Worm (Caenorhabditis elegans): ENCODE measurements around the gene F35E12.9.

Gene F35E12.9

ce11 chrV:13763723-13764122 is 18.8 kb upstream of the F35E12.9 start:
- TF ChIP-seq aly-1 (tag; optimal IDR thresholded peaks at IDR 0.05) (no peak), ceh-36 (tag; optimal IDR thresholded peaks at IDR 0.05) (no peak), flt-1 (GFP tag; IDR thresholded peaks at IDR 0.05) (no peak)

ce11 chrV:13762426-13763127 is 17.6 kb upstream of the F35E12.9 start, which contains the start of gene F20G2.6:
Gene F20G2.6 (plus strand): TSS chrV:13763077.
- TF ChIP-seq ets-7 (tag; optimal IDR thresholded peaks at IDR 0.05): no peak
- no peak for TF ChIP-seq B0310.2 (tag; optimal IDR thresholded peaks at IDR 0.05)
- TF ChIP-seq hmg-4 (GFP tag; optimal IDR thresholded peaks at IDR 0.05): no peak
- no peak for TF ChIP-seq ama-1 (optimal IDR thresholded peaks at IDR 0.05)
- TF ChIP-seq tbx-37 (GFP tag; conservative IDR thresholded peaks at IDR 0.05): no peak
- no peak for TF ChIP-seq scrt-1 (GFP tag; IDR thresholded peaks at IDR 0.05)
- TF ChIP-seq ceh-13 (GFP tag; optimal IDR thresholded peaks at IDR 0.05): no peak
- no peak for TF ChIP-seq hnd-1 (tag; optimal IDR thresholded peaks at IDR 0.05)
- TF ChIP-seq hmbx-1 (tag; optimal IDR thresholded peaks at IDR 0.05): no peak
- TF ChIP-seq aly-1 (tag; optimal IDR thresholded peaks at IDR 0.05): no peak
- TF ChIP-seq sea-1 (GFP tag; conservative IDR thresholded peaks at IDR 0.05): no peak
- no peak for TF ChIP-seq pes-1 (GFP tag; IDR thresholded peaks at IDR 0.05)

ce11 chrV:13757349-13757748 is 12.4 kb upstream of the F35E12.9 start:
- TF ChIP-seq hmbx-1 (tag; optimal IDR thresholded peaks at IDR 0.05): no peak
- TF ChIP-seq ets-7 (tag; optimal IDR thresholded peaks at IDR 0.05): no peak
- no peak for TF ChIP-seq aly-1 (tag; optimal IDR thresholded peaks at IDR 0.05)
- TF ChIP-seq flt-1 (GFP tag; IDR thresholded peaks at IDR 0.05): no peak
- no peak for TF ChIP-seq tbx-11 (GFP tag; IDR thresholded peaks at IDR 0.05)
- no peak for TF ChIP-seq F13C5.2 (tag; optimal IDR thresholded peaks at IDR 0.05)
- no peak for TF ChIP-seq tbx-37 (GFP tag; conservative IDR thresholded peaks at IDR 0.05)
- no peak for TF ChIP-seq scrt-1 (GFP tag; IDR thresholded peaks at IDR 0.05)
- no peak for TF ChIP-seq sea-1 (GFP tag; conservative IDR thresholded peaks at IDR 0.05)
- no peak for TF ChIP-seq hnd-1 (tag; optimal IDR thresholded peaks at IDR 0.05)
- TF ChIP-seq ceh-36 (tag; optimal IDR thresholded peaks at IDR 0.05): no peak
- TF ChIP-seq tra-4 (tag; optimal IDR thresholded peaks at IDR 0.05): no peak
- no peak for TF ChIP-seq ama-1 (optimal IDR thresholded peaks at IDR 0.05)
- no peak for TF ChIP-seq B0310.2 (tag; optimal IDR thresholded peaks at IDR 0.05)
- no peak for TF ChIP-seq pes-1 (GFP tag; IDR thresholded peaks at IDR 0.05)
- no peak for TF ChIP-seq ceh-13 (GFP tag; optimal IDR thresholded peaks at IDR 0.05)
- TF ChIP-seq hmg-4 (GFP tag; optimal IDR thresholded peaks at IDR 0.05): no peak

ce11 chrV:13756359-13757091 is 11.6 kb upstream of the F35E12.9 start, which contains the start of gene F20G2.2:
Gene F20G2.2 (minus strand): TSS chrV:13756409.
- TF ChIP-seq flt-1 (GFP tag; IDR thresholded peaks at IDR 0.05): no peak
- no peak for TF ChIP-seq tra-4 (tag; optimal IDR thresholded peaks at IDR 0.05)
- no peak for TF ChIP-seq tbx-37 (GFP tag; conservative IDR thresholded peaks at IDR 0.05)
- TF ChIP-seq hmg-4 (GFP tag; optimal IDR thresholded peaks at IDR 0.05): no peak
- no peak for TF ChIP-seq sea-1 (GFP tag; conservative IDR thresholded peaks at IDR 0.05)
- TF ChIP-seq scrt-1 (GFP tag; IDR thresholded peaks at IDR 0.05): no peak
- no peak for TF ChIP-seq aly-1 (tag; optimal IDR thresholded peaks at IDR 0.05)
- no peak for TF ChIP-seq ets-7 (tag; optimal IDR thresholded peaks at IDR 0.05)
- no peak for TF ChIP-seq hmbx-1 (tag; optimal IDR thresholded peaks at IDR 0.05)
- TF ChIP-seq pes-1 (GFP tag; IDR thresholded peaks at IDR 0.05): no peak
- TF ChIP-seq F13C5.2 (tag; optimal IDR thresholded peaks at IDR 0.05): no peak
- TF ChIP-seq ama-1 (optimal IDR thresholded peaks at IDR 0.05): no peak
- TF ChIP-seq B0310.2 (tag; optimal IDR thresholded peaks at IDR 0.05): no peak
- TF ChIP-seq hnd-1 (tag; optimal IDR thresholded peaks at IDR 0.05): no peak
- TF ChIP-seq ceh-13 (GFP tag; optimal IDR thresholded peaks at IDR 0.05): no peak

ce11 chrV:13753481-13753880 is 8.6 kb upstream of the F35E12.9 start, which contains the start of gene F20G2.1:
Gene F20G2.1 (minus strand): TSS chrV:13753581.
- TF ChIP-seq hmbx-1 (tag; optimal IDR thresholded peaks at IDR 0.05) (no peak), pes-1 (GFP tag; IDR thresholded peaks at IDR 0.05) (no peak), tra-4 (tag; optimal IDR thresholded peaks at IDR 0.05) (no peak), flt-1 (GFP tag; IDR thresholded peaks at IDR 0.05) (no peak)

ce11 chrV:13751811-13752210 is 6.9 kb upstream of the F35E12.9 start, which contains the start of gene cld-9:
Gene cld-9 (minus strand): TSS chrV:13751891.
- no peak for TF ChIP-seq tbx-37 (GFP tag; conservative IDR thresholded peaks at IDR 0.05)
- TF ChIP-seq hmbx-1 (tag; optimal IDR thresholded peaks at IDR 0.05): no peak
- TF ChIP-seq ceh-13 (GFP tag; optimal IDR thresholded peaks at IDR 0.05): no peak
- no peak for TF ChIP-seq scrt-1 (GFP tag; IDR thresholded peaks at IDR 0.05)
- TF ChIP-seq ama-1 (optimal IDR thresholded peaks at IDR 0.05): no peak
- TF ChIP-seq ceh-36 (tag; optimal IDR thresholded peaks at IDR 0.05): no peak
- TF ChIP-seq tbx-11 (GFP tag; IDR thresholded peaks at IDR 0.05): no peak
- TF ChIP-seq tra-4 (tag; optimal IDR thresholded peaks at IDR 0.05): no peak
- TF ChIP-seq aly-1 (tag; optimal IDR thresholded peaks at IDR 0.05): no peak
- TF ChIP-seq hnd-1 (tag; optimal IDR thresholded peaks at IDR 0.05): no peak
- no peak for TF ChIP-seq F13C5.2 (tag; optimal IDR thresholded peaks at IDR 0.05)
- TF ChIP-seq hmg-4 (GFP tag; optimal IDR thresholded peaks at IDR 0.05): no peak
- no peak for TF ChIP-seq flt-1 (GFP tag; IDR thresholded peaks at IDR 0.05)
- TF ChIP-seq B0310.2 (tag; optimal IDR thresholded peaks at IDR 0.05): no peak
- TF ChIP-seq pes-1 (GFP tag; IDR thresholded peaks at IDR 0.05): no peak
- TF ChIP-seq ets-7 (tag; optimal IDR thresholded peaks at IDR 0.05): no peak
- no peak for TF ChIP-seq sea-1 (GFP tag; conservative IDR thresholded peaks at IDR 0.05)

ce11 chrV:13748658-13749057 is 3.7 kb upstream of the F35E12.9 start, which contains the start of gene F35E12.10:
Gene F35E12.10 (minus strand): TSS chrV:13748758.
- TF ChIP-seq hnd-1 (tag; optimal IDR thresholded peaks at IDR 0.05): no peak
- TF ChIP-seq ceh-36 (tag; optimal IDR thresholded peaks at IDR 0.05): no peak
